Worm (Caenorhabditis elegans) whole organism, mixed stage, embryonic: ENCODE measurements around the gene cup-14.
A peak's percentile ranks its signal among the peaks of the same experiment; 100 is the strongest.

ENCODE experiments used
- M03D4.4 ChIP-seq: sonication (generic microtip); optimal IDR thresholded peaks from 2 replicates; lab custom pipeline; 2017; ENCODE audit warnings: mild to moderate bottlenecking, missing genetic modification characterization, missing compliant biosample characterization
- bed-3 ChIP-seq: fragments of 200-800 bp; sonication (Bioruptor generic); optimal IDR thresholded peaks from 3 replicates; lab custom pipeline; 2018; ENCODE audit warnings: mild to moderate bottlenecking, missing genetic modification characterization, moderate library complexity, missing compliant biosample characterization
- blmp-1 ChIP-seq: fragments of 150-350 bp; optimal IDR thresholded peaks from 2 replicates; lab custom pipeline; 2014; ENCODE audit warnings: missing biosample characterization, missing genetic modification characterization
- ceh-39 ChIP-seq: fragments of 150-350 bp; optimal IDR thresholded peaks from 2 replicates; lab custom pipeline; 2014; ENCODE audit warnings: missing biosample characterization, missing genetic modification characterization
- ceh-43 ChIP-seq: fragments of 200-800 bp; sonication (Bioruptor generic); optimal IDR thresholded peaks from 2 replicates; lab custom pipeline; 2018; ENCODE audit warnings: mild to moderate bottlenecking, missing genetic modification characterization, moderate library complexity, missing compliant biosample characterization
- ceh-83 ChIP-seq: fragments of 200-800 bp; sonication (Bioruptor generic); optimal IDR thresholded peaks from 2 replicates; lab custom pipeline; 2018; ENCODE audit warnings: mild to moderate bottlenecking, missing genetic modification characterization, missing compliant biosample characterization
- ces-1 ChIP-seq: fragments of 150-350 bp; optimal IDR thresholded peaks from 2 replicates; lab custom pipeline; 2014; ENCODE audit warnings: missing biosample characterization, missing genetic modification reagents, missing genetic modification characterization
- cnd-1 ChIP-seq: fragments of 200-800 bp; sonication (Bioruptor generic); optimal IDR thresholded peaks from 2 replicates; lab custom pipeline; 2018; ENCODE audit warnings: mild to moderate bottlenecking, missing genetic modification characterization, missing compliant biosample characterization
- drap-1 ChIP-seq: fragments of 200-800 bp; sonication (Bioruptor generic); optimal IDR thresholded peaks from 3 replicates; lab custom pipeline; 2018; ENCODE audit warnings: mild to moderate bottlenecking, missing genetic modification characterization, missing compliant biosample characterization
- elt-1 ChIP-seq: sonication (generic microtip); optimal IDR thresholded peaks from 2 replicates; lab custom pipeline; 2017; ENCODE audit warnings: missing genetic modification characterization, mild to moderate bottlenecking, missing compliant biosample characterization, antibody characterized with exemption, moderate library complexity, borderline replicate concordance; ENCODE audit not compliant: insufficient read depth
- elt-3 ChIP-seq: fragments of 150-350 bp; optimal IDR thresholded peaks from 2 replicates; lab custom pipeline; 2014; ENCODE audit warnings: missing biosample characterization, missing genetic modification characterization
- flh-1 ChIP-seq: fragments of 200-800 bp; sonication (Bioruptor generic); optimal IDR thresholded peaks from 2 replicates; lab custom pipeline; 2018; ENCODE audit warnings: mild to moderate bottlenecking, missing genetic modification characterization, moderate library complexity, missing compliant biosample characterization
- ham-2 ChIP-seq: fragments of 200-800 bp; sonication (Bioruptor generic); optimal IDR thresholded peaks from 2 replicates; lab custom pipeline; 2018; ENCODE audit warnings: mild to moderate bottlenecking, missing genetic modification characterization, missing compliant biosample characterization
- hlh-1 ChIP-seq: fragments of 150-350 bp; optimal IDR thresholded peaks from 2 replicates; lab custom pipeline; 2014; ENCODE audit warnings: missing biosample characterization, missing genetic modification reagents, missing genetic modification characterization
- lin-13 ChIP-seq: fragments of 150-350 bp; optimal IDR thresholded peaks from 2 replicates; lab custom pipeline; 2014; ENCODE audit warnings: missing biosample characterization, missing genetic modification characterization
- lin-32 ChIP-seq: fragments of 200-800 bp; sonication (Bioruptor generic); optimal IDR thresholded peaks from 2 replicates; lab custom pipeline; 2018; ENCODE audit warnings: mild to moderate bottlenecking, missing genetic modification characterization, missing compliant biosample characterization
- lsy-2 ChIP-seq: fragments of 150-350 bp; optimal IDR thresholded peaks from 2 replicates; lab custom pipeline; 2014; ENCODE audit warnings: missing biosample characterization, missing genetic modification characterization
- mab-5 ChIP-seq: fragments of 150-350 bp; optimal IDR thresholded peaks from 2 replicates; lab custom pipeline; 2014; ENCODE audit warnings: missing biosample characterization, missing genetic modification characterization
- mep-1 ChIP-seq: fragments of 150-350 bp; optimal IDR thresholded peaks from 2 replicates; lab custom pipeline; 2017; ENCODE audit warnings: missing biosample characterization, missing genetic modification reagents, missing genetic modification characterization, inconsistent platforms
- mls-2 ChIP-seq: sonication (generic microtip); optimal IDR thresholded peaks from 2 replicates; lab custom pipeline; 2016; ENCODE audit warnings: mild to moderate bottlenecking, missing genetic modification characterization, moderate library complexity, missing compliant biosample characterization
- nhr-12 ChIP-seq: fragments of 150-350 bp; optimal IDR thresholded peaks from 2 replicates; lab custom pipeline; 2014; ENCODE audit warnings: missing biosample characterization, missing genetic modification characterization
- nhr-2 ChIP-seq: fragments of 150-350 bp; optimal IDR thresholded peaks from 2 replicates; lab custom pipeline; 2014; ENCODE audit warnings: missing biosample characterization, missing genetic modification characterization
- nhr-237 ChIP-seq: fragments of 150-350 bp; optimal IDR thresholded peaks from 2 replicates; lab custom pipeline; 2014; ENCODE audit warnings: missing biosample characterization, missing genetic modification characterization
- nhr-28 ChIP-seq: fragments of 150-350 bp; optimal IDR thresholded peaks from 2 replicates; lab custom pipeline; 2014; ENCODE audit warnings: missing biosample characterization, missing genetic modification characterization
- nhr-76 ChIP-seq: sonication (generic microtip); optimal IDR thresholded peaks from 2 replicates; lab custom pipeline; 2017; ENCODE audit warnings: missing biosample characterization, missing genetic modification characterization
- pha-4 ChIP-seq: fragments of 150-350 bp; optimal IDR thresholded peaks from 2 replicates; lab custom pipeline; 2018; ENCODE audit warnings: missing biosample characterization, missing genetic modification reagents, missing genetic modification characterization
- sem-2 ChIP-seq: fragments of 200-800 bp; sonication (Bioruptor generic); optimal IDR thresholded peaks from 2 replicates; lab custom pipeline; 2018; ENCODE audit warnings: mild to moderate bottlenecking, missing genetic modification characterization, missing compliant biosample characterization
- snpc-4 ChIP-seq: fragments of 150-350 bp; optimal IDR thresholded peaks from 2 replicates; lab custom pipeline; 2014; ENCODE audit warnings: missing biosample characterization, missing genetic modification characterization
- sptf-1 ChIP-seq: sonication (generic microtip); optimal IDR thresholded peaks from 2 replicates; lab custom pipeline; 2017; ENCODE audit warnings: mild to moderate bottlenecking, missing genetic modification characterization, moderate library complexity, missing compliant biosample characterization
- tbx-8 ChIP-seq: fragments of 200-800 bp; sonication (Bioruptor generic); optimal IDR thresholded peaks from 2 replicates; lab custom pipeline; 2018; ENCODE audit warnings: mild to moderate bottlenecking, missing genetic modification characterization, moderate library complexity, missing compliant biosample characterization
- unc-120 ChIP-seq: sonication (generic microtip); optimal IDR thresholded peaks from 2 replicates; lab custom pipeline; 2017; ENCODE audit warnings: missing genetic modification characterization, missing compliant biosample characterization; ENCODE audit not compliant: poor library complexity, severe bottlenecking
- unc-39 ChIP-seq: fragments of 150-350 bp; optimal IDR thresholded peaks from 2 replicates; lab custom pipeline; 2014; ENCODE audit warnings: missing biosample characterization, missing genetic modification characterization
- unc-62 ChIP-seq: fragments of 150-350 bp; optimal IDR thresholded peaks from 2 replicates; lab custom pipeline; 2014; ENCODE audit warnings: missing biosample characterization, missing genetic modification reagents, missing genetic modification characterization
- zip-8 ChIP-seq: fragments of 150-350 bp; optimal IDR thresholded peaks from 2 replicates; lab custom pipeline; 2014; ENCODE audit warnings: missing biosample characterization, missing genetic modification characterization
- ztf-11 ChIP-seq: fragments of 150-350 bp; optimal IDR thresholded peaks from 2 replicates; lab custom pipeline; 2014; ENCODE audit warnings: missing biosample characterization, missing genetic modification characterization

cup-14 gene

DNA sequence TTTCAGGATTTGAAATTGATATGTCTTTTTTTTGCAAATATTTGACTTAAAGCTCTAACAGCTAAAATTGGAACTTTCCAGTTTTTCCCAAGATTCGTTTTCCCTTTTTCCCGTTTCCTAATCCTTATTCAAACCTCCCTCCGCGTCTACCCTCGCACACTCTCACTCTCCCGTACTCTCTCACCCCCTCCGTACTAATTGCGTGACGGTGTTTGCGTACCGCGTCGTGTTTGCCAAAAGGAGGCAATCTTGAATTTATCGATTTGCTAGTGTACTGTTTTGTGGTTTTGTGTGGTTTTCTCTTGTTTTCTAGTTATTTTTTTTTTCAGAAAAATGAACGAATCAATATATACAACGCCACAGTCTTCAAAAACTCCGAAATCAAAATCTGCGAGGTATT lies 36.6 kb upstream of the cup-14 start, which contains the start of gene citk-1:
citk-1 (plus strand) TSS at position 323 of the 400 bp plus-strand sequence.
- TF ChIP-seq ham-2 (GFP tag; lab: Kevin White, UChicago) (no peak), sptf-1 (peak; percentile 23), blmp-1 (tag; lab: Kevin White, UChicago) (no peak), snpc-4 (tag; lab: Kevin White, UChicago) (no peak), M03D4.4 (tag; lab: Kevin White, UChicago) (no peak), pha-4 (tag; lab: Kevin White, UChicago) (peak; percentile 82), ceh-43 (no peak), hlh-1 (tag; lab: Kevin White, UChicago) (peak; percentile 15), ztf-11 (no peak), flh-1 (GFP tag; lab: Kevin White, UChicago) (no peak), elt-3 (tag; lab: Kevin White, UChicago) (no peak), ces-1 (no peak), bed-3 (GFP tag; lab: Kevin White, UChicago) (no peak), unc-39 (tag; lab: Kevin White, UChicago) (no peak), sem-2 (GFP tag; lab: Kevin White, UChicago) (no peak), nhr-76 (tag; lab: Kevin White, UChicago) (no peak), ceh-83 (GFP tag; lab: Kevin White, UChicago) (no peak), mep-1 (tag; lab: Kevin White, UChicago) (peak; percentile 84), ceh-39 (tag; lab: Kevin White, UChicago) (peak; percentile 56), nhr-28 (tag; lab: Kevin White, UChicago) (no peak), drap-1 (peak; percentile 34), tbx-8 (GFP tag; lab: Kevin White, UChicago) (no peak), unc-120 (peak; percentile 98), zip-8 (tag; lab: Kevin White, UChicago) (no peak), cnd-1 (tag; lab: Kevin White, UChicago) (no peak), elt-1 (no peak), mab-5 (tag; lab: Kevin White, UChicago) (no peak), nhr-2 (tag; lab: Kevin White, UChicago) (no peak), lin-13 (tag; lab: Kevin White, UChicago) (peak; percentile 55), nhr-237 (tag; lab: Kevin White, UChicago) (no peak), unc-62 (GFP tag; lab: Kevin White, UChicago) (no peak), lin-32 (GFP tag; lab: Kevin White, UChicago) (no peak), nhr-12 (no peak), mls-2 (tag; lab: Kevin White, UChicago) (peak; percentile 38), lsy-2 (tag; lab: Kevin White, UChicago) (no peak)

DNA sequence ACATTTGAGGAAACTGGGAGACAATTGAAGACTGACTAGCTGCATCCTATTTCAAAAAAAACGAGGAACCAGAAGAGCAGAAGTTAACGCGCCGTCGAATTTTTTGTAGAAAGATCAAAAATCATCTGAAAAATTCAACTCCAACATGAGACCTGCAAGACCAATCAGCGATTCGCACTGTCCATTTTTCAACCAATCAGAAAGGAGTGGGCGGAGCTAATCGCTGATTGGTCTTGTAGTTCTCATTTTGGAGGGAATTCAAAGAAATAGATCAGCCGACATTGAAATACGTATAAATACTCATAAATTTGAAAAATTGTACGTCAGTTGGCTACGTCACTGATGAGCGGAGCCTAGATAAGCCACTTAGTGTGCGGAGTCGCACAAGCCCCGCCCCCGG lies 35.6 kb upstream of the cup-14 start:
- no peak for TF ChIP-seq nhr-237 (tag; lab: Kevin White, UChicago)
- TF ChIP-seq sptf-1 = no peak
- no peak for TF ChIP-seq drap-1
- TF ChIP-seq elt-3 (tag; lab: Kevin White, UChicago) = no peak
- no peak for TF ChIP-seq pha-4 (tag; lab: Kevin White, UChicago)
- TF ChIP-seq unc-39 (tag; lab: Kevin White, UChicago) = no peak
- no peak for TF ChIP-seq nhr-2 (tag; lab: Kevin White, UChicago)
- TF ChIP-seq ceh-43 = no peak

DNA sequence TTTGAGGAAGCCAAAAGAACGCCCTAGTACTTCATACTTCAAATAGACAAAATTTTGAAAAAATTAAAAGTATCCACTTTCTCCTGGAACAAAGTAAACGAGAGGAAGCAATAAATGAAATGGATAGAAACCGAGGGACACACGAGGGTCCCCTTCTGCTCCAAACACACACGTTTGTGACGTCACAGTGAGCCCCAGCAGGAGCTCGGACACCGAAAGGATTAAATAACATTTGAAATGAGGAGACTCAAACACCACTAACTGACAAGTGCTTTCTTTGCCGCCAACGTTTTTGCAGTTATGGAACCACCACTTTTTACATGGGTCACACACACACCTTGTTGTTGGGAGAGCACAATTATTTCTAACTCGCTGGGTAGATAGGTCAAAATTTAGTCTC lies 31.4 kb upstream of the cup-14 start:
- TF ChIP-seq zip-8 (tag; lab: Kevin White, UChicago) = peak; percentile 13
- peak; percentile 14 for TF ChIP-seq unc-120
- no peak for TF ChIP-seq hlh-1 (tag; lab: Kevin White, UChicago)

DNA sequence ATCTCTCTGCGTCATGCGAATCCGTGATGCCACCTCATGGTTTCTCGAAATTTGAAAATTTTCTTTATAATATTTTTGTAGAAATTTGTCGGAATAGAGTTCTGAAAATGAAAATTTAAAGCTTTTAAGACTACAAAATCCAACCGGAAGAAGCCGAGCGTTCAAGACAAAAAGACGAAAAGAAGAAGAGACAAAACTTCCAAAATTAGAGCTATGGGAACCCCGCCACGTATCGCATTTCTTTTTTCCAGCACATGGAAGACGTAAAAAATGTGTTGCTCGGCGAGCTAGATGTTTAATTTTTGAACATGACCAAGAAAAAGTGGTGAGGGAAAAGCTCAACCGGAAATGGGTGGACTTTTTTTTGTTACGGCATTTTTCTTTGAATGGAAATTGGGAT lies 30.0 kb upstream of the cup-14 start, which contains the start of gene W02B8.1:
W02B8.1 (minus strand) TSS at position 101 of the 400 bp plus-strand sequence.
- TF ChIP-seq nhr-2 (tag; lab: Kevin White, UChicago) = no peak
- no peak for TF ChIP-seq lin-13 (tag; lab: Kevin White, UChicago)
- TF ChIP-seq nhr-28 (tag; lab: Kevin White, UChicago) = no peak
- no peak for TF ChIP-seq ztf-11
- TF ChIP-seq elt-1 = no peak
- TF ChIP-seq ham-2 (GFP tag; lab: Kevin White, UChicago) = no peak
- no peak for TF ChIP-seq mab-5 (tag; lab: Kevin White, UChicago)
- TF ChIP-seq nhr-12 = no peak
- TF ChIP-seq blmp-1 (tag; lab: Kevin White, UChicago) = no peak
- no peak for TF ChIP-seq nhr-237 (tag; lab: Kevin White, UChicago)
- TF ChIP-seq sem-2 (GFP tag; lab: Kevin White, UChicago) = no peak
- no peak for TF ChIP-seq sptf-1
- no peak for TF ChIP-seq flh-1 (GFP tag; lab: Kevin White, UChicago)
- no peak for TF ChIP-seq mls-2 (tag; lab: Kevin White, UChicago)
- TF ChIP-seq cnd-1 (tag; lab: Kevin White, UChicago) = no peak
- no peak for TF ChIP-seq bed-3 (GFP tag; lab: Kevin White, UChicago)
- TF ChIP-seq unc-62 (GFP tag; lab: Kevin White, UChicago) = no peak
- no peak for TF ChIP-seq ceh-43
